Worm (Caenorhabditis elegans): ENCODE measurements around the gene nspc-15.

The nspc-15 gene

DNA sequence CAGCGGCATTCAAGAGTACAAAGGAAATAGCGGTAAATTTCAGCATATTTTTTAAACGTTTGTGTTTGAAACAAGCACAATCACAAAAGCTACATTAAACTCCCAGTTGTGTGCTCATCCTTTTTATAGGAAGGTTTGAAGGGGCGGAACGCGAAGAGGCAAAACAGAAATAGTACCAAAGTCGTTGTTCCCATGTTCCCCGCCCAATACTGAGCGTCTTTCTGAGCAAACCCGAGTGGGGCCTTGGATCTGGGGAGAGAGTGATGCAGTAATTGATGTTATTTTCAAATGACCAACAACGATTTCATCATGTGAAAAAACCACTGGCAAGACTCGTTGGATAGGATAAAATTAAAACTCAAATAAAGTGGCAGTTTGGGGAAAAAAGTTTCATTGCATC, 19.2 kb upstream of the nspc-15 start, which contains the start of gene zig-2:
zig-2 (minus strand) TSS at position 101 of the 400 bp plus-strand sequence.
- TF ChIP-seq fkh-10 (GFP tag; optimal IDR thresholded peaks at IDR 0.05) (no peak), ceh-82 (tag; optimal IDR thresholded peaks at IDR 0.05) (no peak), ceh-8 (GFP tag; optimal IDR thresholded peaks at IDR 0.05) (no peak), ceh-90 (tag; optimal IDR thresholded peaks at IDR 0.05) (no peak), F16B12.6 (tag; optimal IDR thresholded peaks at IDR 0.05) (no peak), blmp-1 (tag; optimal IDR thresholded peaks at IDR 0.05) (no peak), pax-3 (tag; optimal IDR thresholded peaks at IDR 0.05) (no peak), nhr-11 (tag; optimal IDR thresholded peaks at IDR 0.05) (no peak), swsn-7 (tag; optimal IDR thresholded peaks at IDR 0.05) (no peak), sptf-1 (tag; optimal IDR thresholded peaks at IDR 0.05) (no peak), nhr-71 (tag; optimal IDR thresholded peaks at IDR 0.05) (no peak), nhr-85 (tag) (no peak), tbx-2 (tag; optimal IDR thresholded peaks at IDR 0.05) (no peak), nhr-84 (tag; optimal IDR thresholded peaks at IDR 0.05) (no peak), tlp-1 (tag; optimal IDR thresholded peaks at IDR 0.05) (no peak), ces-1 (GFP tag; optimal IDR thresholded peaks at IDR 0.05) (no peak), grh-1 (GFP tag; IDR thresholded peaks at IDR 0.05) (no peak), zag-1 (tag; optimal IDR thresholded peaks at IDR 0.05) (no peak)

DNA sequence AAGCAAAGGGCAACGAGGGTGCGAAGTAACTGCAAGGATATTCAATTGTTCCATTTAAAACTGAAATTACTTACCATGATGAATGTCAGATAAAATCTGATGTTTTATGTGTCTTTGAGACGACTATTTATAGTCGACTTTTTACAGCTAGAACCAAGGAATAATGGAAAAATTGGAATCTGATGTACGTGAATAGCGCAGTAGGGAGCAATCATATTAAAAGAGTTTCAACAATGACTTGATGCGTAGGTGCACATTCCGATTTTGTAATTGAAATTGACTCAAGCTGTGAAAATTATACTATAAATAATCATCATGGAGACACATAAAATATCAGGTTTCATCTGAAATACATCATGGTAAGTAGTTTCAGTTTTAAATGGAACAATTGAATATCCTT, 17.3 kb upstream of the nspc-15 start, which contains the start of the genes nspc-9 and nspc-10:
nspc-9 (minus strand) TSS at position 101 of the 400 bp plus-strand sequence.
nspc-10 (plus strand) TSS at position 331 of the 400 bp plus-strand sequence.
- no peak for TF ChIP-seq nhr-77 (tag; optimal IDR thresholded peaks at IDR 0.05)
- no peak for TF ChIP-seq fkh-8 (tag; optimal IDR thresholded peaks at IDR 0.05)
- TF ChIP-seq nhr-11 (tag; optimal IDR thresholded peaks at IDR 0.05) = no peak
- no peak for TF ChIP-seq unc-30 (tag; optimal IDR thresholded peaks at IDR 0.05)
- TF ChIP-seq C04F5.9 (tag; optimal IDR thresholded peaks at IDR 0.05) = no peak

DNA sequence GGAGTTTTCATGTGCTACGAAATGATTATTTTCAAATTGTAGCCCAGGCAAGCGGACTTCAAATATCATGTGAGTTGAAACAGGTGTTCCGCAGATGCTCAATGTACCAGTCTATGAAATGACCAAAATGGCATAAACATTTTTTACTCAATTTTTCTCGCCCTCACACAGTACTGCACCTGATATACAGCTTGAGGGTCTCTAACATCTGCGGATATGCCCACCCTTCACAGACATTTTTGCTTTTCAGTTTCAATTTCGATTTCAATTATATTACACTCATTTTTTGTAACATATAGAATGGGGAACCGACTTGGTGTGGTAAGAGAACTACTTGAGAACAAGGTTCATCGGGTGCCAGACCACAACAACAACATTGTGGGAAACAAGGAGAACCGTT, 13.8 kb upstream of the nspc-15 start, which contains the start of gene F42F12.11:
F42F12.11 (plus strand) TSS at position 301 of the 400 bp plus-strand sequence.
- no peak for TF ChIP-seq grh-1 (GFP tag; IDR thresholded peaks at IDR 0.05)
- TF ChIP-seq aha-1 (tag; optimal IDR thresholded peaks at IDR 0.05) = no peak
- TF ChIP-seq lin-39 (tag; optimal IDR thresholded peaks at IDR 0.05) = no peak
- no peak for TF ChIP-seq isw-1 (GFP tag; IDR thresholded peaks at IDR 0.05)
- TF ChIP-seq mdl-1 (tag; optimal IDR thresholded peaks at IDR 0.05) = no peak
- TF ChIP-seq lsy-2 (tag; optimal IDR thresholded peaks at IDR 0.05) = no peak
- no peak for TF ChIP-seq irx-1 (tag; optimal IDR thresholded peaks at IDR 0.05)
- TF ChIP-seq nhr-11 (tag; optimal IDR thresholded peaks at IDR 0.05) = no peak
- TF ChIP-seq lin-13 (GFP tag; optimal IDR thresholded peaks at IDR 0.05) = no peak

DNA sequence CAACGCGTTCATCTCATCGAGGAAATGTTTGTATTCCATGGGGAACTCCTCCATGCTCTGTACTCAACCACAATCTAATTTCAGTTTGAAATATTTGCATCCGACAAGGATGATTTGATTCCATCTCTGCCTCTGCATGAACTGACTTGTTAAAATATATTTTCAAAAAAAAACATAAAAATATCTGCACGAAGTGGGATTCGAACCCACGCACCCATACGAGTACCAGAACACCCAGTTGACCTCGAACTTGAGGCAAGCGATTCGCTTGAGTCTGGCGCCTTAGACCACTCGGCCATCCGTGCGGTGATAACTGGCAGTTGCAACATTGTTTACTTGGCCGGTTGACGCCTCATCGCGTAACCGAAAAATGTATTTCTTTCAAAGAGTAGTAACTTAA, 12.7 kb upstream of the nspc-15 start:
- TF ChIP-seq egl-13 (tag; optimal IDR thresholded peaks at IDR 0.05) (no peak), fos-1 (tag; optimal IDR thresholded peaks at IDR 0.05) (peak; percentile 6), sox-4 (tag; optimal IDR thresholded peaks at IDR 0.05) (no peak), ceh-88 (GFP tag; IDR thresholded peaks at IDR 0.05) (no peak), unc-98 (GFP tag; IDR thresholded peaks at IDR 0.05) (no peak), efl-1 (optimal IDR thresholded peaks at IDR 0.05) (no peak), efl-1 (GFP tag; optimal IDR thresholded peaks at IDR 0.05 in 1 of 2) (peak in 1 of 2 experiments; percentile 76), fkh-10 (GFP tag; optimal IDR thresholded peaks at IDR 0.05) (no peak), ceh-90 (tag; optimal IDR thresholded peaks at IDR 0.05) (no peak), unc-86 (tag; optimal IDR thresholded peaks at IDR 0.05) (no peak), egl-27 (tag; optimal IDR thresholded peaks at IDR 0.05) (no peak), zip-4 (GFP tag; optimal IDR thresholded peaks at IDR 0.05) (no peak), blmp-1 (tag; optimal IDR thresholded peaks at IDR 0.05) (no peak), lin-13 (GFP tag; optimal IDR thresholded peaks at IDR 0.05) (no peak), hlh-17 (GFP tag; optimal IDR thresholded peaks at IDR 0.05; ENCODE audit: borderline replicate concordance) (no peak), unc-130 (tag; optimal IDR thresholded peaks at IDR 0.05) (no peak), C34B4.2 (tag; optimal IDR thresholded peaks at IDR 0.05) (no peak), nhr-19 (GFP tag; conservative IDR thresholded peaks at IDR 0.05) (peak; percentile 69), nhr-77 (tag; optimal IDR thresholded peaks at IDR 0.05) (peak; percentile 5), pag-3 (tag; optimal IDR thresholded peaks at IDR 0.05; ENCODE audit: borderline replicate concordance, insufficient read depth) (no peak), xbp-1 (tag; optimal IDR thresholded peaks at IDR 0.05) (peak; percentile 15), hpl-2 (GFP tag; optimal IDR thresholded peaks at IDR 0.05) (no peak), aly-2 (tag; optimal IDR thresholded peaks at IDR 0.05) (no peak), nhr-71 (tag; optimal IDR thresholded peaks at IDR 0.05) (peak; percentile 54), unc-62 (GFP tag; optimal IDR thresholded peaks at IDR 0.05) (no peak), ets-5 (GFP tag; IDR thresholded peaks at IDR 0.05) (no peak)
